Fruit fly (Drosophila melanogaster): ENCODE measurements around the gene Zw.

DNA sequence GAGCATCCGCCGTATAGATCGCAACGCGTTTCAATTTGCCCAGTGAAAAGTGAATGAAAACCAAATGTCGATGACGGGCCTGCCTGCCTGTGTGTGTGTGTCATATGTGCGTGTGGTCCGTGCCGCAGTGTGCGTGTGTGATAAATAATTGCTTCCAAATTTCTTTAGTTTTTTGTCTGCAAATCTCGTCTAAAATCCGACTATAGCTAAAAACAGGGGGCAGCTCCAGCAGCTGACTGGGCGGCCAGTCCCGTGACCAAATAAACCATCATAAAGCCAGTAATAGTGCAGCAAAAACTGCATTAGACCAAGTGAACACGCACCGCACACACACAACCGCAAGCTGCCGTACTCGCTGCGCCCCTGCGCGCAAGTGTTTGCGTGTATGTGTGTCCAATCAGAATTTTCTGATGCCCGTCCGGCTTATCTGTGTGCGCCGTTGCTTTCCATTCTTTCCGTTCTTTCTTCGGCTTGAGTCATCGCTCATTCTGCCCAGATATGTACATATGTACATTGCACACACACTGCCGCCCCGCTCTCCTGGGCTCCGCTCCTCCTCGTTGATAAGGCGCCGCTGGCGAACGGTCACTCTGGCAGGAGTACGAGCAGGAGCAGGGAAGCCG is 30.3 kb downstream of the Zw start:
- TF ChIP-seq CG5204 (GFP tag; optimal IDR thresholded peaks at IDR 0.05) (no peak), Hr96 (GFP tag; optimal IDR thresholded peaks at IDR 0.05) (no peak), CG14711 (tag; optimal IDR thresholded peaks at IDR 0.05) (no peak), Clk (GFP tag; optimal IDR thresholded peaks at IDR 0.05) (no peak), kay (GFP tag; ENCODE audit: borderline replicate concordance) (no peak), CG12768 (GFP tag; optimal IDR thresholded peaks at IDR 0.05) (no peak), CG11617 (GFP tag; optimal IDR thresholded peaks at IDR 0.05) (no peak), CG33017 (tag; optimal IDR thresholded peaks at IDR 0.05) (no peak), cic (GFP tag; optimal IDR thresholded peaks at IDR 0.05) (no peak)
